Worm (Caenorhabditis elegans) whole organism, L2 larva: ENCODE results near the gene srw-98.

ENCODE experiments used
- C34F6.9 ChIP-seq: fragments of 150-350 bp; optimal IDR thresholded peaks from 2 replicates; lab custom pipeline; 2014; ENCODE audit warnings: missing biosample characterization, missing genetic modification characterization
- F13H6.1 ChIP-seq: sonication (generic microtip); optimal IDR thresholded peaks from 2 replicates; lab custom pipeline; 2016; ENCODE audit warnings: missing genetic modification characterization, missing compliant biosample characterization
- R02D3.7 ChIP-seq: fragments of 150-350 bp; optimal IDR thresholded peaks from 2 replicates; lab custom pipeline; 2014; ENCODE audit warnings: missing biosample characterization, missing genetic modification characterization
- Y55F3AM.14 ChIP-seq: fragments of 200-800 bp; sonication (Bioruptor generic); optimal IDR thresholded peaks from 2 replicates; lab custom pipeline; 2018; ENCODE audit warnings: mild to moderate bottlenecking, missing genetic modification characterization, missing compliant biosample characterization
- ZK546.5 ChIP-seq: sonication (generic microtip); optimal IDR thresholded peaks from 2 replicates; lab custom pipeline; 2017; ENCODE audit warnings: missing biosample characterization, missing genetic modification characterization
- blmp-1 ChIP-seq: sonication (generic microtip); optimal IDR thresholded peaks from 2 replicates; lab custom pipeline; 2017; ENCODE audit warnings: missing genetic modification characterization, mild to moderate bottlenecking, missing compliant biosample characterization, antibody characterized with exemption, moderate library complexity; ENCODE audit not compliant: insufficient read depth
- ceh-16 ChIP-seq: fragments of 150-350 bp; optimal IDR thresholded peaks from 2 replicates; lab custom pipeline; 2014; ENCODE audit warnings: missing biosample characterization, missing genetic modification characterization
- ceh-82 ChIP-seq: fragments of 150-350 bp; optimal IDR thresholded peaks from 2 replicates; lab custom pipeline; 2014; ENCODE audit warnings: missing biosample characterization, missing genetic modification characterization
- crh-2 ChIP-seq: sonication (generic microtip); optimal IDR thresholded peaks from 2 replicates; lab custom pipeline; 2017; ENCODE audit warnings: missing biosample characterization, missing genetic modification characterization
- egl-27 ChIP-seq: sonication (generic microtip); optimal IDR thresholded peaks from 3 replicates; lab custom pipeline; 2017; ENCODE audit warnings: missing biosample characterization, missing genetic modification reagents, missing genetic modification characterization
- elt-3 ChIP-seq: sonication (generic microtip); optimal IDR thresholded peaks from 2 replicates; lab custom pipeline; 2017; ENCODE audit warnings: missing biosample characterization, missing genetic modification characterization
- fos-1 ChIP-seq: fragments of 150-350 bp; optimal IDR thresholded peaks from 2 replicates; lab custom pipeline; 2014; ENCODE audit warnings: missing biosample characterization, missing genetic modification characterization
- gmeb-1 ChIP-seq: fragments of 150-350 bp; optimal IDR thresholded peaks from 2 replicates; lab custom pipeline; 2014; ENCODE audit warnings: missing biosample characterization, missing genetic modification characterization
- lin-11 ChIP-seq: fragments of 150-350 bp; sonication (generic microtip); optimal IDR thresholded peaks from 2 replicates; lab custom pipeline; 2014; ENCODE audit warnings: missing biosample characterization, missing genetic modification characterization, inconsistent platforms, mixed read lengths
- lsy-2 ChIP-seq, 2 experiments: fragments of 150-350 bp in 1 of 2; sonication (generic microtip) in 1 of 2; optimal IDR thresholded peaks; 2 replicates each; lab custom pipeline; 2014 to 2017; ENCODE audit warnings: missing biosample characterization in 2 of 2, missing genetic modification characterization in 2 of 2
- mab-5 ChIP-seq: fragments of 150-350 bp; optimal IDR thresholded peaks from 2 replicates; lab custom pipeline; 2014; ENCODE audit warnings: missing biosample characterization, missing genetic modification characterization
- mbf-1 ChIP-seq: sonication (generic microtip); optimal IDR thresholded peaks from 2 replicates; lab custom pipeline; 2017; ENCODE audit warnings: missing biosample characterization, missing genetic modification characterization
- nhr-10 ChIP-seq: sonication (generic microtip); optimal IDR thresholded peaks from 2 replicates; lab custom pipeline; 2017; ENCODE audit warnings: missing biosample characterization, missing genetic modification characterization
- nhr-129 ChIP-seq: fragments of 150-350 bp; optimal IDR thresholded peaks from 2 replicates; lab custom pipeline; 2014; ENCODE audit warnings: missing biosample characterization, missing genetic modification characterization
- nhr-237 ChIP-seq: fragments of 150-350 bp; optimal IDR thresholded peaks from 2 replicates; lab custom pipeline; 2014; ENCODE audit warnings: missing biosample characterization, missing genetic modification characterization
- nhr-25 ChIP-seq: fragments of 150-350 bp; sonication (generic microtip); optimal IDR thresholded peaks from 3 replicates; lab custom pipeline; 2014; ENCODE audit warnings: missing biosample characterization, missing genetic modification characterization
- nhr-77 ChIP-seq: fragments of 150-350 bp; optimal IDR thresholded peaks from 2 replicates; lab custom pipeline; 2014; ENCODE audit warnings: missing biosample characterization, missing genetic modification characterization
- peb-1 ChIP-seq: fragments of 150-350 bp; optimal IDR thresholded peaks from 2 replicates; lab custom pipeline; 2014; ENCODE audit warnings: missing biosample characterization, missing genetic modification characterization
- sem-4 ChIP-seq: fragments of 150-350 bp; optimal IDR thresholded peaks from 2 replicates; lab custom pipeline; 2014; ENCODE audit warnings: missing biosample characterization, missing genetic modification reagents, missing genetic modification characterization
- skn-1 ChIP-seq: sonication (generic microtip); optimal IDR thresholded peaks from 2 replicates; lab custom pipeline; 2017; ENCODE audit warnings: missing biosample characterization, missing genetic modification characterization
- sma-3 ChIP-seq: sonication (generic microtip); optimal IDR thresholded peaks from 2 replicates; lab custom pipeline; 2016; ENCODE audit warnings: missing genetic modification reagents, missing genetic modification characterization, missing compliant biosample characterization
- sma-9 ChIP-seq, 2 experiments: fragments of 150-350 bp in 1 of 2; sonication (generic microtip) in 1 of 2; optimal IDR thresholded peaks; 2 replicates each; lab custom pipeline; 2014 to 2016; ENCODE audit warnings: missing genetic modification characterization in 2 of 2, mild to moderate bottlenecking in 1 of 2, missing biosample characterization in 1 of 2, missing compliant biosample characterization in 1 of 2, missing genetic modification reagents in 1 of 2, moderate library complexity in 1 of 2
- snpc-4 ChIP-seq: fragments of 150-350 bp; optimal IDR thresholded peaks from 2 replicates; lab custom pipeline; 2014; ENCODE audit warnings: missing biosample characterization, missing genetic modification characterization
- unc-39 ChIP-seq: fragments of 150-350 bp; optimal IDR thresholded peaks from 2 replicates; lab custom pipeline; 2014; ENCODE audit warnings: missing biosample characterization, missing genetic modification characterization
- unc-55 ChIP-seq: fragments of 150-350 bp; sonication (generic microtip); optimal IDR thresholded peaks from 3 replicates; lab custom pipeline; 2014; ENCODE audit warnings: missing biosample characterization, missing genetic modification reagents, missing genetic modification characterization
- zag-1 ChIP-seq: fragments of 150-350 bp; optimal IDR thresholded peaks from 2 replicates; lab custom pipeline; 2014; ENCODE audit warnings: missing biosample characterization, missing genetic modification characterization
- ztf-1 ChIP-seq: fragments of 200-800 bp; sonication (Bioruptor generic); conservative IDR thresholded peaks from 2 replicates; pipeline ENCODE4 v1.3.6; 2022; ENCODE audit warnings: missing genetic modification characterization, missing compliant biosample characterization
- ztf-11 ChIP-seq: sonication (generic microtip); optimal IDR thresholded peaks from 2 replicates; lab custom pipeline; 2017; ENCODE audit warnings: missing biosample characterization, missing genetic modification characterization

Gene srw-98

DNA sequence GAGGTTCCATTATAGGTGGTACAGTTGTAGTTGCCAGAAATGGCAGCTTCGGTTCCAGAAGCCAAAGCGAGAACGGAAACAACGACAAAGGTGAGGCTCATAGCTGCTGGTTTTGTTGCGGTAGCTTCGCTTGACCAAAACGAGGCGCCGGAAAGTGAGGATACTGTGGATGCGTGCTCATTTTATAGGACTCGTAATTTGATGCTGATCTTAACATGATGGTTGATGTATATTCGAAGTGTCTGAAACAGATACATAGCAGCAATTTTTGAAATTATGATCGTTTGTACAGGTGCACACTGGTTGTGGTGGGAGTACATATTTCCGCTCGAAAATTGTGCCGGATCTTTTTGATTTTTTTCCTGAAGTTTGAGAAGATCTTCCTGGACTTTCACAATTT is 47.0 kb downstream of the srw-98 start, which contains the start of gene Y46H3D.8:
Gene Y46H3D.8 (minus strand): TSS at position 101 of the 400 bp plus-strand sequence.
- no peak for TF ChIP-seq skn-1 (tag; lab: Kevin White, UChicago)
- TF ChIP-seq ztf-1 (GFP tag; lab: Robert Waterston, UW): no peak
- no peak for TF ChIP-seq nhr-10 (tag; lab: Kevin White, UChicago)
- no peak for TF ChIP-seq gmeb-1
- TF ChIP-seq crh-2 (tag; lab: Kevin White, UChicago): no peak
- no peak for TF ChIP-seq ztf-11
- TF ChIP-seq ceh-16 (tag; lab: Kevin White, UChicago): no peak
- no peak for TF ChIP-seq ceh-82 (tag; lab: Kevin White, UChicago)
- no peak for TF ChIP-seq nhr-25 (tag; lab: Kevin White, UChicago)
- no peak for TF ChIP-seq egl-27 (tag; lab: Kevin White, UChicago)
- TF ChIP-seq unc-55: no peak

DNA sequence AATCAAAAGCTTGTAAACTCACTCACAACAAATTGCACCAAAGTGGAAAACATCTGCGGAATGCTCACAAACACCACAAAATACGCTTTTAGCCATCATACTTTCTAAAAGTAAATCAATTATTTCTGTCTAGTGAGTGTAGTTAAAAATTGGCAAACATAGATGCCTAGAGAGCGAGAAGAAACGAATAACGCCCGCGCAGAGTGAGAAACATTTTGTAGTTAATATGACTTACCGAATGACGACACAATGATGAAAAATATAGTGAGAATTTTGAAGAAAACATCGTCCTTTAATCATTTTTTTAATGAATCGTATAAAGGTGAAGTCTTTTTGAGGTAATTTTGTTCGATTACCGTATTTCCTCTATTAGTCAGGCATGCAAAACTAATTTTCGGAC is 48.8 kb downstream of the srw-98 start, which contains the start of gene nhr-238:
Gene nhr-238 (minus strand): TSS at position 104 of the 400 bp plus-strand sequence.
- TF ChIP-seq nhr-129 (tag; lab: Kevin White, UChicago) (peak; percentile 93), nhr-77 (peak; percentile 84), sma-3 (GFP tag; lab: Kevin White, UChicago) (no peak), C34F6.9 (no peak)

DNA sequence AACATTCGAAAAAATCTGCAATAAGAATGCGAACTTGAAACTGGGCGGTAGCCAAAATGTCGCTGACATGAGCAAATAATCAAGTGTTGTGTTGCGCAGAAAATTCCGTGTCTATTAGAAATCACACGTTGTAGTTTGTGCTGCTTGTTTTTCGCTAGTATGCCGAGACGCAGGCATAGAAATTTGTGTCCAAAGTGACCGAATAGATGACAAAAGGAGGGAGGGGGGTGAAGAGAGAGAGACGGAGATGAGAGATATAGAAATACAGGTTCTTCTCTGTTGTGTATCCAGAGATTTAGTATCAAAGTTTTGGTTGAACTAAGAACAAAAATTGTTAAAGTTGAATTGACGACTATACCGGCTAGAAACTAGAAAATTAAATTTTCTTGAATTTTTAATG is 50.9 kb downstream of the srw-98 start:
- TF ChIP-seq nhr-237 (tag; lab: Kevin White, UChicago) (no peak), sma-9 (GFP tag; optimal IDR thresholded peaks at IDR 0.05; lab: Kevin White, UChicago) (peak; percentile 56), sma-9 (tag; optimal IDR thresholded peaks at IDR 0.05; lab: Kevin White, UChicago) (no peak), F13H6.1 (tag; lab: Kevin White, UChicago) (peak; percentile 84), crh-2 (tag; lab: Kevin White, UChicago) (peak; percentile 44), nhr-25 (tag; lab: Kevin White, UChicago) (peak; percentile 69), Y55F3AM.14 (GFP tag; lab: Kevin White, UChicago) (no peak), fos-1 (tag; lab: Kevin White, UChicago) (peak; percentile 35), skn-1 (tag; lab: Kevin White, UChicago) (no peak), snpc-4 (no peak), C34F6.9 (no peak), gmeb-1 (no peak), blmp-1 (no peak), sma-3 (GFP tag; lab: Kevin White, UChicago) (peak; percentile 49), peb-1 (tag; lab: Kevin White, UChicago) (no peak), egl-27 (tag; lab: Kevin White, UChicago) (peak; percentile 57), zag-1 (no peak), nhr-129 (tag; lab: Kevin White, UChicago) (peak; percentile 76), lin-11 (tag; lab: Kevin White, UChicago) (no peak), sem-4 (tag; lab: Kevin White, UChicago) (no peak)

DNA sequence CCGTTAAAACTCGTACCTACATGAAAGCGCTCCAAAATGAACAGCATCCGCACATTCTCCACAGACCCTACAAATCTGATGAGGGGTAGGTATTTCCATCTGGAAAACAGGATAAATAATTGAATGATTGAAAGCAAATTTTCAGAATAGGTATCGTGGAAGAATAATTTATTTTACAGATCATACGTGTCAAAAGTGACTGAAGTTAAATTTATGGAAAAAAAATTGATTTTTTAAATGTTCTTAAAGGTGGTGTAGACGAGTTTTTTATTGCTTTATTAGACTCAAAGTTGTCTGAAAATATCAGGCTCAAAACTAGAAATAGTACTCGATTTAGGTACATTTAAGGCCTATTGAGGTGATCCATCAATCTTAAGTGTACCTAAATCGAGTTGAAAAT is 51.4 kb downstream of the srw-98 start, which contains the start of gene nhr-237:
Gene nhr-237 (minus strand): TSS at position 101 of the 400 bp plus-strand sequence.
- TF ChIP-seq mbf-1 (tag; lab: Kevin White, UChicago) (no peak), nhr-237 (tag; lab: Kevin White, UChicago) (no peak), ZK546.5 (tag; lab: Kevin White, UChicago) (no peak), Y55F3AM.14 (GFP tag; lab: Kevin White, UChicago) (no peak), sma-3 (GFP tag; lab: Kevin White, UChicago) (no peak), zag-1 (no peak), unc-39 (tag; lab: Kevin White, UChicago) (no peak), R02D3.7 (no peak), elt-3 (no peak), nhr-25 (tag; lab: Kevin White, UChicago) (no peak), mab-5 (no peak), lsy-2 (tag; optimal IDR thresholded peaks at IDR 0.05; lab: Kevin White, UChicago) (no peak)
- TF ChIP-seq, all 48 proteins: peak for 0
